Fruit fly (Drosophila melanogaster) whole organism, pupa: ENCODE results near the gene hng3.

Experiments
- CG10348 ChIP-seq: fragments of 200-800 bp; sonication (Bioruptor generic); IDR thresholded peaks from 2 replicates; pipeline ENCODE4 v1.3.6; 2022; ENCODE audit warnings: missing biosample characterization, missing genetic modification characterization
- CG12605 ChIP-seq: fragments of 200-800 bp; sonication (Bioruptor generic); IDR thresholded peaks from 2 replicates; pipeline ENCODE4 v1.3.6; 2022; ENCODE audit warnings: missing biosample characterization, missing genetic modification characterization
- CG14655 ChIP-seq: fragments of 200-800 bp; sonication (Bioruptor generic); optimal IDR thresholded peaks from 3 replicates; lab custom pipeline; 2017; ENCODE audit warnings: mild to moderate bottlenecking, missing biosample characterization, missing genetic modification reagents, missing genetic modification characterization
- CG15710 ChIP-seq: fragments of 200-800 bp; sonication (Bioruptor generic); optimal IDR thresholded peaks from 2 replicates; lab custom pipeline; 2018; ENCODE audit warnings: missing biosample characterization, mild to moderate bottlenecking, missing genetic modification characterization, moderate library complexity
- CG32121 ChIP-seq: fragments of 200-800 bp; sonication (Bioruptor generic); IDR thresholded peaks from 2 replicates; pipeline ENCODE4 v1.3.6; 2022; ENCODE audit warnings: missing biosample characterization, missing genetic modification characterization
- D1 ChIP-seq: fragments of 200-800 bp; sonication (Bioruptor generic); optimal IDR thresholded peaks from 2 replicates; lab custom pipeline; 2018; ENCODE audit warnings: missing biosample characterization, mild to moderate bottlenecking, missing genetic modification characterization, moderate library complexity
- EcR ChIP-seq: fragments of 200-800 bp; sonication (Bioruptor generic); optimal IDR thresholded peaks from 3 replicates; lab custom pipeline; 2019; ENCODE audit warnings: missing biosample characterization, missing genetic modification characterization, mild to moderate bottlenecking, moderate library complexity, missing genetic modification reagents
- Pif1A ChIP-seq: fragments of 200-800 bp; sonication (Bioruptor generic); optimal IDR thresholded peaks from 3 replicates; lab custom pipeline; 2016; ENCODE audit warnings: missing biosample characterization, missing genetic modification characterization
- Snoo ChIP-seq: fragments of 200-800 bp; sonication (Bioruptor generic); optimal IDR thresholded peaks from 3 replicates; lab custom pipeline; 2017; ENCODE audit warnings: missing biosample characterization, mild to moderate bottlenecking, missing genetic modification characterization, inconsistent platforms

DNA sequence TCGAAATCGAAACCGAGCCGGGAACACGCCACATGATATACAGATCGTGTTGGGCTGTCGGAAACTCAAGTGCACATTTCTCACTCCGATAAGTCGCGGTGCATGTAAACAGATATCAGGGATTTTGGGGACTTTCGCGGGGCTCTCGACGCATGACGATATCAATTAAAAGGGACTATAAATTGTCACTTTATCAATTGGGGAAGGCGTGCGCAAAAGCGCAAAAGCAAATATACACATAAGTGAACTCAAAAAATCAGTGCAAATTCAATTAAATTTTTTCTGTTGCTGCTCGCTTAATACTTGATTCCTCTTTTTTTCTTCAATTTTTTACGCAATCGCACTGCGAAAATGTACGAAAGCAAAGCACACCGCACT, 25.2 kb upstream of the hng3 start:
- TF ChIP-seq CG10348 (GFP tag; lab: Robert Waterston, UW) (no peak), D1 (tag; lab: Kevin White, UChicago) (no peak), CG14655 (GFP tag; lab: Kevin White, UChicago) (no peak), EcR (no peak), Snoo (tag; lab: Kevin White, UChicago) (no peak), CG12605 (no peak), CG15710 (tag; lab: Kevin White, UChicago) (no peak), Pif1A (GFP tag; lab: Kevin White, UChicago) (no peak), CG32121 (GFP tag; lab: Robert Waterston, UW) (no peak)
